In the genomic region with DNA sequence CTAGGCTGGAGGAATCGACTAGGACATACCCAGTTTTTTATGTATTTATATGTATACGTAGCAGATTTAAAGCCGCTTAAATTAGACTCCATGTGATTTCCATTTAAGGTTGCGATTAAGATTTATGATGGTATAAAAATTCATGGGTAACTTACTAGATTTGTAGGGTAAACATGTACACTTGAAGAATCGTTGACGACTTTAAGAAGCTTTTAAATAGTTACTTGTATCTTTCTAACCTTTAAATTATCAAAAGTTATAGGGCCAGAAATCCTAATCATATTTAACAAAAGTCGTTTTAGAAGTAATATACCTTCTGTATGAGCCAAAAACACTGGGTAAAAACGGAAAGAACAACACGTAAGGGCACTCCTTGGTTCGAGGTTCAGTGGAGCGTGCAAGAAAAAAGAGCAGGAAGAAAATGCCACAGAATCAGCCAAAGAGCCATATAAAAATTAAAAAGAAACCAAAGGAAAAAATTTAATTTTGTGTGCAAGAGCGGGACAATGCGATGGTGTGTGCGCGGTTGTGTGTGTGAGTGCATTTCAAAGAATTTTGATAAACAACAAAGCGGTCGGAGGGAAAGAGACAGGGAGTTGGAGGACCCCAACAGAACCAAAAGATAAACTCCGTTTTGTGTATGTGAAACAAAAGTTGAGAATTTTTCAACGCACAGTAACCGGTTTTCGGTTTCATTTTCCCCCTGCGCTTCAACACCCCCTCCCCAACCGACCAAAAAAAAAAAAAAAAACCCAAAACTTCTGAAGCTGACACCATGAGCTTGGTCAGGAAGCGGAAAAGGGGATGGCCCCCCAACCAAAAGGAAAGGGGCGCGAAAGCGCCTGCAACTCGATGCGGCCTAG, we compare ENCODE assay signal across 1 fruit fly cellular context.
A peak's percentile ranks its signal among the peaks of the same experiment; 100 is the strongest.
TF ChIP-seq lines count a peak whose summit lies in the region.

No protein-coding gene starts in this region.

TF ChIP-seq in whole organism, embryonic, 481 proteins besides CTCF, POLR2A, EP300 and RAD21 (continued from another document):
- TF ChIP-seq D (optimal IDR thresholded peaks at IDR 0.05; lab: Kevin White, UChicago) (no peak), D (GFP tag; optimal IDR thresholded peaks at IDR 0.05; lab: Kevin White, UChicago) (peak; percentile 32), CG2712 (tag; optimal IDR thresholded peaks at IDR 0.05; lab: Kevin White, UChicago) (peak; percentile 70), disco-r (GFP tag; optimal IDR thresholded peaks at IDR 0.05; lab: Kevin White, UChicago) (no peak), CG16779 (GFP tag; IDR thresholded peaks at IDR 0.05; lab: Robert Waterston, UW) (no peak), Fer3 (tag; optimal IDR thresholded peaks at IDR 0.05; lab: Kevin White, UChicago) (no peak), CG3995 (GFP tag; optimal IDR thresholded peaks at IDR 0.05; lab: Kevin White, UChicago) (no peak), D19A (tag; optimal IDR thresholded peaks at IDR 0.05; lab: Kevin White, UChicago) (peak; percentile 31), nmo (GFP tag; optimal IDR thresholded peaks at IDR 0.05; lab: Kevin White, UChicago) (peak; percentile 36), CG4424 (GFP tag; optimal IDR thresholded peaks at IDR 0.05; lab: Kevin White, UChicago) (peak; percentile 8), CG16815 (GFP tag; optimal IDR thresholded peaks at IDR 0.05; lab: Kevin White, UChicago) (peak; percentile 36), ase (GFP tag; IDR thresholded peaks at IDR 0.05; lab: Robert Waterston, UW) (no peak), CG1792 (GFP tag; optimal IDR thresholded peaks at IDR 0.05; lab: Kevin White, UChicago) (no peak), CG7271 (tag; optimal IDR thresholded peaks at IDR 0.05; lab: Kevin White, UChicago) (no peak), tup (GFP tag; optimal IDR thresholded peaks at IDR 0.05; lab: Kevin White, UChicago) (no peak), CG8388 (GFP tag; optimal IDR thresholded peaks at IDR 0.05; lab: Kevin White, UChicago) (peak; percentile 20), nom (GFP tag; optimal IDR thresholded peaks at IDR 0.05; lab: Kevin White, UChicago) (peak; percentile 69), CG5180 (GFP tag; optimal IDR thresholded peaks at IDR 0.05; lab: Kevin White, UChicago) (no peak), CG30020 (tag; optimal IDR thresholded peaks at IDR 0.05; lab: Kevin White, UChicago) (no peak), CG30403 (GFP tag; optimal IDR thresholded peaks at IDR 0.05; lab: Kevin White, UChicago) (peak; percentile 3), lbe (GFP tag; optimal IDR thresholded peaks at IDR 0.05; lab: Kevin White, UChicago) (peak; percentile 57), CG12391 (tag; optimal IDR thresholded peaks at IDR 0.05; lab: Kevin White, UChicago) (peak; percentile 42), tna (GFP tag; IDR thresholded peaks at IDR 0.05; lab: Robert Waterston, UW; ENCODE audit: partially characterized antibody) (no peak), pros (GFP tag; optimal IDR thresholded peaks at IDR 0.05; lab: Kevin White, UChicago) (peak; percentile 45), CG7745 (tag; optimal IDR thresholded peaks at IDR 0.05; lab: Kevin White, UChicago) (peak; percentile 78), sug (tag; optimal IDR thresholded peaks at IDR 0.05; lab: Kevin White, UChicago) (no peak), CG18262 (tag; optimal IDR thresholded peaks at IDR 0.05; lab: Kevin White, UChicago) (peak; percentile 73), CG15696 (tag; optimal IDR thresholded peaks at IDR 0.05; lab: Kevin White, UChicago) (peak; percentile 61)
TF ChIP-seq in whole organism, embryonic: peak in this region for 53.
